Worm (Caenorhabditis elegans) whole organism, L4 larva: ENCODE measurements around the gene sre-46.

ENCODE experiments used
- ZK546.5 ChIP-seq, 2 experiments: sonication (generic microtip); optimal IDR thresholded peaks; 2 replicates each; lab custom pipeline; 2017; ENCODE audit warnings: missing biosample characterization in 2 of 2, missing genetic modification characterization in 2 of 2
- ama-1 ChIP-seq: fragments of 150-350 bp; optimal IDR thresholded peaks from 2 replicates; lab custom pipeline; 2014; ENCODE audit warnings: inconsistent platforms, mixed read lengths
- ceh-28 ChIP-seq: fragments of 150-350 bp; optimal IDR thresholded peaks from 2 replicates; lab custom pipeline; 2014; ENCODE audit warnings: missing biosample characterization, missing genetic modification reagents, missing genetic modification characterization
- daf-16 ChIP-seq, 3 experiments: sonication (generic microtip); optimal IDR thresholded peaks; 2 replicates each; lab custom pipeline; 2016 to 2017; ENCODE audit warnings: missing genetic modification characterization in 3 of 3, missing genetic modification reagents in 3 of 3, mild to moderate bottlenecking in 2 of 3, missing compliant biosample characterization in 2 of 3, missing biosample characterization in 1 of 3, moderate library complexity in 1 of 3
- fos-1 ChIP-seq: fragments of 150-350 bp; optimal IDR thresholded peaks from 2 replicates; lab custom pipeline; 2014; ENCODE audit warnings: missing biosample characterization, missing genetic modification characterization
- lim-7 ChIP-seq: fragments of 200-800 bp; sonication (Bioruptor generic); IDR thresholded peaks from 2 replicates; pipeline ENCODE4 v1.3.6; 2022; ENCODE audit warnings: missing genetic modification characterization, missing compliant biosample characterization
- lin-13 ChIP-seq: fragments of 150-350 bp; optimal IDR thresholded peaks from 2 replicates; lab custom pipeline; 2014; ENCODE audit warnings: missing biosample characterization, missing genetic modification reagents, missing genetic modification characterization
- nhr-11 ChIP-seq: fragments of 150-350 bp; optimal IDR thresholded peaks from 2 replicates; lab custom pipeline; 2014; ENCODE audit warnings: missing biosample characterization, missing genetic modification characterization
- nhr-237 ChIP-seq: sonication (generic microtip); optimal IDR thresholded peaks from 2 replicates; lab custom pipeline; 2017; ENCODE audit warnings: missing biosample characterization, missing genetic modification characterization
- skn-1 ChIP-seq: fragments of 150-350 bp; optimal IDR thresholded peaks from 2 replicates; lab custom pipeline; 2014; ENCODE audit warnings: missing biosample characterization, missing genetic modification characterization

DNA sequence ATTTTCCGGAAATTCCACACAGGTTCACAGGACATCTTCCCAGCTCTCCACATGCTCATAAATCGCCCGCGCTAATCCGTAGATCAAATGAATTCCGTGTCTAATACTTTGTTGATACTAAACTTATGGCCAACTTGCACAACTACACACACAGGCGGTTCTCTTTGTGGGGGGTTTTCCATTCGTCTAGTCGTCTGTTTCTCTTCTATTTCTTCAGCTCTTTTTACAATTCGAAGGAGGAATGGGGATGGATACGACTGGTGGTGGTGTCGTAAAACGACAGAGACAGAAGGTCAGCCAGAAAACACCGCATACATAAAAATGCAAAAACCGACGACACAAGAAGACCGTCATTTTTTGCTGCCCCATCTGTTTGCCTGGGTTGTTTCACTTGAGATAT lies 18.3 kb upstream of the sre-46 start:
- TF ChIP-seq nhr-11 (tag; lab: Kevin White, UChicago) (no peak), daf-16 (GFP tag; optimal IDR thresholded peaks at IDR 0.05; lab: Kevin White, UChicago) (no peak), daf-16 (tag; optimal IDR thresholded peaks at IDR 0.05; lab: Kevin White, UChicago) (no peak), fos-1 (tag; lab: Kevin White, UChicago) (no peak), lin-13 (GFP tag; lab: Kevin White, UChicago) (no peak), ZK546.5 (tag; optimal IDR thresholded peaks at IDR 0.05; lab: Kevin White, UChicago) (no peak), skn-1 (tag; lab: Kevin White, UChicago) (no peak), ama-1 (lab: Kevin White, UChicago) (no peak), lim-7 (GFP tag; lab: Robert Waterston, UW) (no peak), nhr-237 (tag; lab: Kevin White, UChicago) (no peak), ceh-28 (tag; lab: Kevin White, UChicago) (no peak)
